Fruit fly (Drosophila melanogaster): ENCODE results near the gene png.

Gene png

dm6 chrX:1353322-1354212 lies 3.8 kb downstream of the png start, which contains the start of the genes CG12773 and CG11417 (continued):
- TF ChIP-seq CG10979 (tag; optimal IDR thresholded peaks at IDR 0.05) (no peak), CG31388 (GFP tag; optimal IDR thresholded peaks at IDR 0.05) (no peak), CG13624 (GFP tag; optimal IDR thresholded peaks at IDR 0.05) (no peak), Camta (GFP tag; optimal IDR thresholded peaks at IDR 0.05) (no peak), CG7556 (GFP tag; optimal IDR thresholded peaks at IDR 0.05) (no peak), CG5245 (GFP tag; optimal IDR thresholded peaks at IDR 0.05) (no peak), E2f1 (GFP tag; IDR thresholded peaks at IDR 0.05) (no peak), Vsx1 (GFP tag; optimal IDR thresholded peaks at IDR 0.05) (no peak), abd-A (tag; optimal IDR thresholded peaks at IDR 0.05) (no peak), TFAM (GFP tag; optimal IDR thresholded peaks at IDR 0.05) (no peak), pum (GFP tag; optimal IDR thresholded peaks at IDR 0.05) (no peak), Fer2 (tag; optimal IDR thresholded peaks at IDR 0.05) (no peak), Hsf (GFP tag; optimal IDR thresholded peaks at IDR 0.05) (no peak), BEAF-32 (GFP tag; optimal IDR thresholded peaks at IDR 0.05) (peak; percentile 69), CG8478 (optimal IDR thresholded peaks at IDR 0.05) (no peak), CG12391 (tag; optimal IDR thresholded peaks at IDR 0.05) (no peak), dan (GFP tag; IDR thresholded peaks at IDR 0.05) (no peak), H2.0 (GFP tag; IDR thresholded peaks at IDR 0.05) (no peak), pros (GFP tag; optimal IDR thresholded peaks at IDR 0.05) (no peak), CG8944 (GFP tag; optimal IDR thresholded peaks at IDR 0.05) (no peak)

- TF ChIP-seq CG31388 (GFP tag; optimal IDR thresholded peaks at IDR 0.05) (no peak), mam (GFP tag; optimal IDR thresholded peaks at IDR 0.05) (peak; percentile 13), dmrt99B (tag; optimal IDR thresholded peaks at IDR 0.05) (no peak), usp (GFP tag; optimal IDR thresholded peaks at IDR 0.05) (no peak), CG13424 (tag; optimal IDR thresholded peaks at IDR 0.05) (peak; percentile 6), Bteb2 (GFP tag; optimal IDR thresholded peaks at IDR 0.05) (no peak), CG3065 (GFP tag; optimal IDR thresholded peaks at IDR 0.05) (no peak), Sin3A (optimal IDR thresholded peaks at IDR 0.05) (peak; percentile 83), grn (GFP tag; optimal IDR thresholded peaks at IDR 0.05) (no peak), YL-1 (GFP tag; optimal IDR thresholded peaks at IDR 0.05) (peak; percentile 55), Ets97D (GFP tag; optimal IDR thresholded peaks at IDR 0.05) (peak; percentile 1), CG11085 (GFP tag; IDR thresholded peaks at IDR 0.05) (no peak), CHES-1-like (GFP tag; optimal IDR thresholded peaks at IDR 0.05) (peak; percentile 35), knrl (GFP tag; IDR thresholded peaks at IDR 0.05; ENCODE audit: partially characterized antibody) (peak; percentile 69), dmrt11E (tag; optimal IDR thresholded peaks at IDR 0.05) (peak; percentile 10), amos (GFP tag; IDR thresholded peaks at IDR 0.05; ENCODE audit: partially characterized antibody) (peak; percentile 49; the same call in 1 of the 2 replicates), CG2129 (GFP tag; IDR thresholded peaks at IDR 0.05; ENCODE audit: partially characterized antibody) (0 out of 2 replicates have a peak, but pooled peaks have one; percentile 17), Opbp (GFP tag; IDR thresholded peaks at IDR 0.05; ENCODE audit: partially characterized antibody) (peak; percentile 61; the same call in 1 of the 3 replicates), CG30403 (GFP tag; optimal IDR thresholded peaks at IDR 0.05) (peak; percentile 15), pho (GFP tag; optimal IDR thresholded peaks at IDR 0.05) (peak; percentile 14), CG13287 (GFP tag; IDR thresholded peaks at IDR 0.05; ENCODE audit: partially characterized antibody) (peak; percentile 74), wdn (GFP tag; IDR thresholded peaks at IDR 0.05) (no peak), gro (GFP tag; optimal IDR thresholded peaks at IDR 0.05) (peak; percentile 25), CG18011 (GFP tag; optimal IDR thresholded peaks at IDR 0.05) (no peak), ems (GFP tag; optimal IDR thresholded peaks at IDR 0.05) (peak; percentile 4), B-H1 (GFP tag; IDR thresholded peaks at IDR 0.05) (no peak), chif (GFP tag; optimal IDR thresholded peaks at IDR 0.05) (peak in 1 of 2 experiments; percentile 3), MESR4 (GFP tag; optimal IDR thresholded peaks at IDR 0.05) (no peak), cad (GFP tag; optimal IDR thresholded peaks at IDR 0.05) (no peak), CG16813 (GFP tag; IDR thresholded peaks at IDR 0.05; ENCODE audit: partially characterized antibody) (peak; percentile 67)
Measured at dm6 chrX:1349255-1349654, 8.1 kb downstream of the png start, which contains the start of gene MTPAP. MTPAP (minus strand) TSS chrX:1349357.
